Worm (Caenorhabditis elegans) whole organism, midembryonic: ENCODE results near the gene chtb-2.

Source experiments
- T22C8.4 ChIP-seq: fragments of 200-800 bp; sonication (Bioruptor generic); IDR thresholded peaks from 2 replicates; pipeline ENCODE4 v1.3.6; 2022; ENCODE audit warnings: missing genetic modification characterization, missing compliant biosample characterization
- cog-1 ChIP-seq: sonication (generic microtip); optimal IDR thresholded peaks from 2 replicates; lab custom pipeline; 2016; ENCODE audit warnings: missing genetic modification characterization, missing compliant biosample characterization
- flt-1 ChIP-seq: fragments of 200-800 bp; sonication (Bioruptor generic); IDR thresholded peaks from 2 replicates; pipeline ENCODE4 v1.3.6; 2022; ENCODE audit warnings: missing genetic modification characterization, missing compliant biosample characterization
- klf-2 ChIP-seq: fragments of 200-800 bp; sonication (Bioruptor generic); conservative IDR thresholded peaks from 2 replicates; pipeline ENCODE4 v1.3.6; 2022; ENCODE audit warnings: missing genetic modification reagents, missing genetic modification characterization, missing compliant biosample characterization
- tab-1 ChIP-seq: fragments of 200-800 bp; sonication (Bioruptor generic); IDR thresholded peaks from 2 replicates; pipeline ENCODE4 v1.3.6; 2022; ENCODE audit warnings: missing genetic modification characterization, missing compliant biosample characterization
- ztf-23 ChIP-seq: fragments of 200-800 bp; sonication (Bioruptor generic); IDR thresholded peaks from 2 replicates; pipeline ENCODE4 v1.3.6; 2022; ENCODE audit warnings: missing genetic modification reagents, missing genetic modification characterization, missing compliant biosample characterization
- ztf-29 ChIP-seq: fragments of 200-800 bp; sonication (Bioruptor generic); IDR thresholded peaks from 2 replicates; pipeline ENCODE4 v1.3.6; 2022; ENCODE audit warnings: missing genetic modification reagents, missing genetic modification characterization, missing compliant biosample characterization

ce11 chrIII:6444335-6444734 lies 38.7 kb upstream of the chtb-2 start, which contains the start of gene C05D11.13:
- TF ChIP-seq klf-2 (GFP tag; lab: Robert Waterston, UW) (no peak), ztf-29 (GFP tag; lab: Robert Waterston, UW) (no peak), ztf-23 (GFP tag; lab: Robert Waterston, UW) (no peak), flt-1 (GFP tag; lab: Robert Waterston, UW) (no peak), T22C8.4 (GFP tag; lab: Robert Waterston, UW) (no peak), tab-1 (GFP tag; lab: Robert Waterston, UW) (no peak), cog-1 (tag; lab: Kevin White, UChicago) (no peak)
